Worm (Caenorhabditis elegans) whole organism, mixed stage, embryonic: ENCODE data around the gene cki-1.

ENCODE experiments used
- M03D4.4 ChIP-seq: sonication (generic microtip); optimal IDR thresholded peaks from 2 replicates; lab custom pipeline; 2017; ENCODE audit warnings: mild to moderate bottlenecking, missing genetic modification characterization, missing compliant biosample characterization
- bed-3 ChIP-seq: fragments of 200-800 bp; sonication (Bioruptor generic); optimal IDR thresholded peaks from 3 replicates; lab custom pipeline; 2018; ENCODE audit warnings: mild to moderate bottlenecking, missing genetic modification characterization, moderate library complexity, missing compliant biosample characterization
- blmp-1 ChIP-seq: fragments of 150-350 bp; optimal IDR thresholded peaks from 2 replicates; lab custom pipeline; 2014; ENCODE audit warnings: missing biosample characterization, missing genetic modification characterization
- ceh-39 ChIP-seq: fragments of 150-350 bp; optimal IDR thresholded peaks from 2 replicates; lab custom pipeline; 2014; ENCODE audit warnings: missing biosample characterization, missing genetic modification characterization
- ceh-43 ChIP-seq: fragments of 200-800 bp; sonication (Bioruptor generic); optimal IDR thresholded peaks from 2 replicates; lab custom pipeline; 2018; ENCODE audit warnings: mild to moderate bottlenecking, missing genetic modification characterization, moderate library complexity, missing compliant biosample characterization
- cnd-1 ChIP-seq: fragments of 200-800 bp; sonication (Bioruptor generic); optimal IDR thresholded peaks from 2 replicates; lab custom pipeline; 2018; ENCODE audit warnings: mild to moderate bottlenecking, missing genetic modification characterization, missing compliant biosample characterization
- drap-1 ChIP-seq: fragments of 200-800 bp; sonication (Bioruptor generic); optimal IDR thresholded peaks from 3 replicates; lab custom pipeline; 2018; ENCODE audit warnings: mild to moderate bottlenecking, missing genetic modification characterization, missing compliant biosample characterization
- elt-1 ChIP-seq: sonication (generic microtip); optimal IDR thresholded peaks from 2 replicates; lab custom pipeline; 2017; ENCODE audit warnings: missing genetic modification characterization, mild to moderate bottlenecking, missing compliant biosample characterization, antibody characterized with exemption, moderate library complexity, borderline replicate concordance; ENCODE audit not compliant: insufficient read depth
- elt-3 ChIP-seq: fragments of 150-350 bp; optimal IDR thresholded peaks from 2 replicates; lab custom pipeline; 2014; ENCODE audit warnings: missing biosample characterization, missing genetic modification characterization
- ham-2 ChIP-seq: fragments of 200-800 bp; sonication (Bioruptor generic); optimal IDR thresholded peaks from 2 replicates; lab custom pipeline; 2018; ENCODE audit warnings: mild to moderate bottlenecking, missing genetic modification characterization, missing compliant biosample characterization
- hlh-1 ChIP-seq: fragments of 150-350 bp; optimal IDR thresholded peaks from 2 replicates; lab custom pipeline; 2014; ENCODE audit warnings: missing biosample characterization, missing genetic modification reagents, missing genetic modification characterization
- lin-13 ChIP-seq: fragments of 150-350 bp; optimal IDR thresholded peaks from 2 replicates; lab custom pipeline; 2014; ENCODE audit warnings: missing biosample characterization, missing genetic modification characterization
- lsy-2 ChIP-seq: fragments of 150-350 bp; optimal IDR thresholded peaks from 2 replicates; lab custom pipeline; 2014; ENCODE audit warnings: missing biosample characterization, missing genetic modification characterization
- mab-5 ChIP-seq: fragments of 150-350 bp; optimal IDR thresholded peaks from 2 replicates; lab custom pipeline; 2014; ENCODE audit warnings: missing biosample characterization, missing genetic modification characterization
- mep-1 ChIP-seq: fragments of 150-350 bp; optimal IDR thresholded peaks from 2 replicates; lab custom pipeline; 2017; ENCODE audit warnings: missing biosample characterization, missing genetic modification reagents, missing genetic modification characterization, inconsistent platforms
- mls-2 ChIP-seq: sonication (generic microtip); optimal IDR thresholded peaks from 2 replicates; lab custom pipeline; 2016; ENCODE audit warnings: mild to moderate bottlenecking, missing genetic modification characterization, moderate library complexity, missing compliant biosample characterization
- nhr-12 ChIP-seq: fragments of 150-350 bp; optimal IDR thresholded peaks from 2 replicates; lab custom pipeline; 2014; ENCODE audit warnings: missing biosample characterization, missing genetic modification characterization
- nhr-2 ChIP-seq: fragments of 150-350 bp; optimal IDR thresholded peaks from 2 replicates; lab custom pipeline; 2014; ENCODE audit warnings: missing biosample characterization, missing genetic modification characterization
- nhr-237 ChIP-seq: fragments of 150-350 bp; optimal IDR thresholded peaks from 2 replicates; lab custom pipeline; 2014; ENCODE audit warnings: missing biosample characterization, missing genetic modification characterization
- nhr-28 ChIP-seq: fragments of 150-350 bp; optimal IDR thresholded peaks from 2 replicates; lab custom pipeline; 2014; ENCODE audit warnings: missing biosample characterization, missing genetic modification characterization
- nhr-76 ChIP-seq: sonication (generic microtip); optimal IDR thresholded peaks from 2 replicates; lab custom pipeline; 2017; ENCODE audit warnings: missing biosample characterization, missing genetic modification characterization
- sem-2 ChIP-seq: fragments of 200-800 bp; sonication (Bioruptor generic); optimal IDR thresholded peaks from 2 replicates; lab custom pipeline; 2018; ENCODE audit warnings: mild to moderate bottlenecking, missing genetic modification characterization, missing compliant biosample characterization
- sptf-1 ChIP-seq: sonication (generic microtip); optimal IDR thresholded peaks from 2 replicates; lab custom pipeline; 2017; ENCODE audit warnings: mild to moderate bottlenecking, missing genetic modification characterization, moderate library complexity, missing compliant biosample characterization
- tbx-8 ChIP-seq: fragments of 200-800 bp; sonication (Bioruptor generic); optimal IDR thresholded peaks from 2 replicates; lab custom pipeline; 2018; ENCODE audit warnings: mild to moderate bottlenecking, missing genetic modification characterization, moderate library complexity, missing compliant biosample characterization
- unc-120 ChIP-seq: sonication (generic microtip); optimal IDR thresholded peaks from 2 replicates; lab custom pipeline; 2017; ENCODE audit warnings: missing genetic modification characterization, missing compliant biosample characterization; ENCODE audit not compliant: poor library complexity, severe bottlenecking
- ztf-11 ChIP-seq: fragments of 150-350 bp; optimal IDR thresholded peaks from 2 replicates; lab custom pipeline; 2014; ENCODE audit warnings: missing biosample characterization, missing genetic modification characterization

cki-1 gene

DNA sequence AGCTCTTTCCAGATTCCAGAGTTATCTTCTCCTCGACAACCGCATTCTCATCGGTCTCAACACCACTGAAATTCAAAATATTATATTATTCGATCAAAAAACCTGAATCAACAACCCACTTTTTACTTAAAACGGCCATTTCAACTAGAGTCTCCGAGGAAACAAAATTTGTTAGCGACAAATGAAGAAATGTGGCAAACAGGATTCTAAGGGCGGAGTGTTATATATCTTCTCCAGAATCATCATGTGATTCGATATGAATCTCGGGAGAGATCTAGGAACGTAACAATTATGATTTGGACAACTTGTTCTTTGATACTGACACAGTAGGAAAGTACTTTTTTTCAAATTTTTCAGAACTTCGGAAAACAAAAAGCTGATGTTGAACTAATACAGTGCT, 34.8 kb upstream of the cki-1 start:
- TF ChIP-seq mep-1 (tag; lab: Kevin White, UChicago), result no peak
- no peak for TF ChIP-seq unc-120 (tag; lab: Kevin White, UChicago)
- no peak for TF ChIP-seq nhr-28 (tag; lab: Kevin White, UChicago)
- peak; percentile 63 for TF ChIP-seq elt-1 (tag; lab: Kevin White, UChicago)
- TF ChIP-seq ceh-39 (tag; lab: Kevin White, UChicago), result no peak

DNA sequence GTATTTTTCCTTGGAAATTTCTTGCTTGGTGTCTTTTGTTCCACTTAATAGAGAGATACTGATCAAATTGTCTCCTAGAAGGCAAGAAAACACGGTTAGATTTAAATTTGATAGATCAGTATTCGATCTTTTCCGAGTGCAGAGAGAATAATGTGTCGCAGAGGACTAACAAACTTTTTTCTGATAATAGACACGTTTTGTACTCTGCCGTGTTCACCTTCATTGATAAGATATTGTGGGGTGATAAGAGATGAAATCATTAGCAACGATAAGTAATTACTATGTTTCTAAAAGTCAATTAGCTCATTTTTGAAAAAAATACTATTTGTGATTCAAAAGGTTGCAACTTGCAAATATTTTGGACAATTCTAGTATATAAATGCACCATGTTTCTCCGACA, 34.3 kb upstream of the cki-1 start:
- peak; percentile 39 for TF ChIP-seq elt-3 (tag; lab: Kevin White, UChicago)
- peak; percentile 13 for TF ChIP-seq elt-1 (tag; lab: Kevin White, UChicago)
- no peak for TF ChIP-seq ztf-11 (tag; lab: Kevin White, UChicago)

DNA sequence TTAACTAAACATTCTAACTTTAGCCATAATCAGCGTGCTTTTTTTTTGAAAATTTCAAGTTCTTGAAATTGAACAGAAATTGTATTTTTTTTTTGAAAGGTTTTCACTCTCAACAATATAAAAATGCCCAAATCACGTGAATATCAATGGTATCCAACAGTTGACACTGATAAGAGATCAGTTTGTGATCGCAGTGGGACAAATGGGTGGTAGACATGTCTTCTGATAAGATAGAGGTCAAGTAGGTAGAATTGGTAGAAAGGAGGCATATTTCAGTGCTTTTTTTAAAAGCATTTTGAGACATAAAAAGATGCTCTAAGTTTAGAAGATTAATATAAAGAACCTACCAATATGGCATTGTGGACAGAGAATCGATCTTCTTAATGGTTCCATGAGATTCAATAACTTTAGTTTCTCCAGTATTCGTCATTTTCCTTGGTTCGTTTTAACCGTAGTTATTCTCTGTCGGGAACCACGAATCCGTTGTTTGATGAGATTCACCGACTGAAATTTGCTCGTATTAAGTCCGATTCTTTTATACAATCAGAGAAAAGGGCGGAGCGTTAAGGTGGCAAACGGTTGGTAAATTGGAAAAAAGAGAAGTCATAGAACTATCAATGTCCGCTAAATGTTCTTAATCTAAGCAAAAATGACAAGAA, 33.6 kb upstream of the cki-1 start, which contains the start of gene mthf-1:
Gene mthf-1 (minus strand): TSS at position 504 of the 659 bp plus-strand sequence.
- TF ChIP-seq elt-1 (tag; lab: Kevin White, UChicago), result peak; percentile 7
- no peak for TF ChIP-seq sptf-1 (tag; lab: Kevin White, UChicago)
- no peak for TF ChIP-seq ceh-43 (GFP tag; lab: Kevin White, UChicago)
- TF ChIP-seq, all 35 proteins: peak for 1

DNA sequence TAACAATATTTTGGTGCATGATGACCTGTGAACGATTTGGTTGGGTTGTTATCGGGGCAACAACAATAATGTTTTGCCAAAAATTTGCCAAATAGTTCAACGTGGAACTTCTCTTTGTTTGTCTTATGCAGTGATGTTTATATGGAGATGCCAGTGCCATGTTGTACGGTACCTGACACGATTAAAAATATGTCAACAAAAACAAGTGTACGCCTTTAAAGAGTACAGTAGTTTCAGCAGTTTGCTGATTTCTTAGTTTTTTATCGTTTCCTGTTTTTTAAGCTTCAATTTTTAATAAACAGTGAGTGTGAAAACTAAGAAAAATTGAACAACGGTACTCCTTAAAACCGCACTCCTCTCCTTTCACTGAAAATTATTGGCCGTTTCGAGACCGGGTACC, 32.8 kb upstream of the cki-1 start:
- TF ChIP-seq cnd-1 (no peak), nhr-2 (tag; lab: Kevin White, UChicago) (no peak), elt-3 (tag; lab: Kevin White, UChicago) (no peak), bed-3 (GFP tag; lab: Kevin White, UChicago) (no peak), sem-2 (GFP tag; lab: Kevin White, UChicago) (no peak), nhr-76 (tag; lab: Kevin White, UChicago) (no peak)

DNA sequence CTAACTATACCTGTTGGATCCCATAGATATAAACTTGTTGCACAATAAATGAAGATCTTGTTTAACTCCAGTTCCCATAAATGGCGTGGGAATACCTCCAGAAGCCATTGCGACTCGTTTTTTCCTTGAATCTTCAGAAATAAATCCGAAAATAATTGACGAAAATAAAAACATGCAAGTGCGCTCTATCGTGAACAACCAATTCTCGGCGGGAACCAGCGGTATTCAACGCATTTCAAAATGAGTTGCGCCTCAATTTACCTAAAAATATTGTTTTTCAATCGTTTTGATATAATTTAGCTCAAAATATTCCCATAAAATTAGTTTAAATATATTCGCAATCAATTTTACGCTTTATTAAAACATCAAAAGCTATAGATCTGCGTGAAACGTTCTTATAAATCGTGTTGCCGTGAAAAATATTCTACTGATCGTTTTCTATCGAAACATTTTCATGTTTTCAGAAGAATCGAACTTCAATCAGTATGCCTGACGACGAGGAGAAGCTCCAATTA, 29.9 kb upstream of the cki-1 start, which contains the start of the genes snpc-1.1 and spdl-1:
Gene snpc-1.1 (minus strand): TSS at position 200 of the 515 bp plus-strand sequence.
Gene spdl-1 (plus strand): TSS at position 465 of the 515 bp plus-strand sequence.
- TF ChIP-seq lsy-2 (peak; percentile 41), M03D4.4 (tag; lab: Kevin White, UChicago) (no peak), blmp-1 (no peak), ceh-39 (tag; lab: Kevin White, UChicago) (peak; percentile 37), elt-1 (tag; lab: Kevin White, UChicago) (no peak), tbx-8 (GFP tag; lab: Kevin White, UChicago) (no peak), mab-5 (tag; lab: Kevin White, UChicago) (no peak), mep-1 (tag; lab: Kevin White, UChicago) (peak; percentile 58), nhr-237 (tag; lab: Kevin White, UChicago) (no peak)

DNA sequence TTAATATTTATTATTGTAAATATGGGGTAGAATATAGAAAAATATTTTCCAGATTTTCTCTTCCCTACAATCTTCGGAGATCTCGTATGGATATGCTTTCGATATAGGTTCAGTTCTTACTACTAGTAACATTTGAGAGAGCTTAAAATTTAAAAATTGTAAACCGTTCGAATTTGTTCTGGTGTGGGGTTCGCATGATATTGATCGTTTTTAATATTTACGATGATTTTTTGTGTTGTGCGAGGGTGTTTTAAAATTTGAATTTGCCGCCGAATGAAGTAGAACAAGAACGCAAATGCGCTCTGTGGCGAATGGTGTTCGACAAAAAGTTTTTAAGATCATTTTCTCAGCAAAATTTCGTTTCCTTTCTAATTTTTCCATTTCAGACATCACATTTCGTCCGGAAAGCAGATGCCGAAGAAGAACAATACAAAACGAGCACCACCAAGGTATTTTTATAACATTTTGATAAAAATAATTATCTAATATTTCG, 27.5 kb upstream of the cki-1 start, which contains the start of gene skr-17:
Gene skr-17 (plus strand): TSS at position 51 of the 493 bp plus-strand sequence.
- no peak for TF ChIP-seq drap-1 (GFP tag; lab: Kevin White, UChicago)
- no peak for TF ChIP-seq unc-120 (tag; lab: Kevin White, UChicago)
- no peak for TF ChIP-seq elt-3 (tag; lab: Kevin White, UChicago)
- TF ChIP-seq tbx-8 (GFP tag; lab: Kevin White, UChicago), result no peak
- TF ChIP-seq elt-1 (tag; lab: Kevin White, UChicago), result no peak
- no peak for TF ChIP-seq nhr-28 (tag; lab: Kevin White, UChicago)
- TF ChIP-seq nhr-76 (tag; lab: Kevin White, UChicago), result no peak
- no peak for TF ChIP-seq mls-2 (tag; lab: Kevin White, UChicago)
- no peak for TF ChIP-seq bed-3 (GFP tag; lab: Kevin White, UChicago)
- no peak for TF ChIP-seq ham-2 (GFP tag; lab: Kevin White, UChicago)
- no peak for TF ChIP-seq sptf-1 (tag; lab: Kevin White, UChicago)
- no peak for TF ChIP-seq lin-13 (tag; lab: Kevin White, UChicago)
- no peak for TF ChIP-seq hlh-1 (tag; lab: Kevin White, UChicago)
- TF ChIP-seq ceh-43 (GFP tag; lab: Kevin White, UChicago), result no peak
- TF ChIP-seq M03D4.4 (tag; lab: Kevin White, UChicago), result no peak
- TF ChIP-seq blmp-1, result no peak
- no peak for TF ChIP-seq nhr-12 (tag; lab: Kevin White, UChicago)
